Worm (Caenorhabditis elegans) whole organism, L1 larva: ENCODE measurements around the gene wee-1.3.
A peak's percentile ranks its signal among the peaks of the same experiment; 100 is the strongest.

Experiments used
- C16A3.4 ChIP-seq: fragments of 150-350 bp; optimal IDR thresholded peaks from 2 replicates; lab custom pipeline; 2014; ENCODE audit warnings: missing biosample characterization, missing genetic modification characterization
- F16B12.6 ChIP-seq: fragments of 150-350 bp; optimal IDR thresholded peaks from 2 replicates; lab custom pipeline; 2014; ENCODE audit warnings: missing biosample characterization, missing genetic modification characterization
- Y116A8C.19 ChIP-seq: sonication (generic microtip); optimal IDR thresholded peaks from 2 replicates; lab custom pipeline; 2016; ENCODE audit warnings: missing compliant biosample characterization, missing genetic modification characterization, borderline replicate concordance
- aly-2 ChIP-seq: fragments of 150-350 bp; optimal IDR thresholded peaks from 2 replicates; lab custom pipeline; 2014; ENCODE audit warnings: missing biosample characterization, missing genetic modification characterization
- ama-1 ChIP-seq: fragments of 150-350 bp; optimal IDR thresholded peaks from 2 replicates; lab custom pipeline; 2014
- ceh-63 ChIP-seq: fragments of 200-800 bp; sonication (Bioruptor generic); optimal IDR thresholded peaks from 2 replicates; lab custom pipeline; 2018; ENCODE audit warnings: mild to moderate bottlenecking, missing genetic modification characterization, missing compliant biosample characterization
- ceh-8 ChIP-seq: fragments of 200-800 bp; sonication (Bioruptor generic); optimal IDR thresholded peaks from 2 replicates; lab custom pipeline; 2018; ENCODE audit warnings: mild to moderate bottlenecking, missing genetic modification characterization, moderate library complexity, missing compliant biosample characterization
- ceh-90 ChIP-seq: sonication (generic microtip); optimal IDR thresholded peaks from 2 replicates; lab custom pipeline; 2016; ENCODE audit warnings: missing genetic modification characterization, missing compliant biosample characterization
- ces-1 ChIP-seq: fragments of 150-350 bp; optimal IDR thresholded peaks from 2 replicates; lab custom pipeline; 2014; ENCODE audit warnings: missing biosample characterization, missing genetic modification reagents, missing genetic modification characterization
- dpl-1 ChIP-seq, 3 experiments: fragments of 150-350 bp in 2 of 3; sonication (generic microtip) in 1 of 3; optimal IDR thresholded peaks; 2 replicates each; lab custom pipeline; 2014 to 2017; ENCODE audit warnings: missing biosample characterization in 3 of 3, missing genetic modification characterization in 3 of 3, missing genetic modification reagents in 3 of 3
- dsc-1 ChIP-seq: sonication (generic microtip); optimal IDR thresholded peaks from 2 replicates; lab custom pipeline; 2016; ENCODE audit warnings: mild to moderate bottlenecking, missing genetic modification characterization, missing compliant biosample characterization
- efl-1 ChIP-seq, 4 experiments: fragments of 150-350 bp; optimal IDR thresholded peaks in 3 of 4; peaks in 1 of 4; 1 replicate in 1 of 4; 2 replicates in 3 of 4; lab custom pipeline; 2014; ENCODE audit warnings: missing biosample characterization in 2 of 4, missing genetic modification characterization in 2 of 4, missing genetic modification reagents in 2 of 4
- egl-13 ChIP-seq: sonication (generic microtip); optimal IDR thresholded peaks from 2 replicates; lab custom pipeline; 2016; ENCODE audit warnings: missing genotype, missing genetic modification reagents, missing genetic modification characterization, missing compliant biosample characterization
- egl-27 ChIP-seq, 2 experiments: fragments of 150-350 bp in 1 of 2; sonication (generic microtip); optimal IDR thresholded peaks; 3 replicates each; lab custom pipeline; 2017 to 2018; ENCODE audit warnings: missing biosample characterization in 2 of 2, missing genetic modification characterization in 2 of 2, missing genetic modification reagents in 2 of 2
- elt-2 ChIP-seq: sonication (generic microtip); optimal IDR thresholded peaks from 2 replicates; lab custom pipeline; 2016; ENCODE audit warnings: missing genetic modification characterization, mild to moderate bottlenecking, inconsistent platforms, missing compliant biosample characterization, missing genetic modification reagents
- elt-3 ChIP-seq, 6 experiments: fragments of 150-350 bp in 1 of 6; sonication (generic microtip); optimal IDR thresholded peaks; 2 replicates each; lab custom pipeline; 2017 to 2018; ENCODE audit warnings: missing biosample characterization in 6 of 6, missing genetic modification characterization in 6 of 6, inconsistent platforms in 1 of 6
- ets-5 ChIP-seq: fragments of 200-800 bp; sonication (Bioruptor generic); IDR thresholded peaks from 2 replicates; pipeline ENCODE4 v1.3.6; 2022; ENCODE audit warnings: missing genetic modification characterization, missing compliant biosample characterization
- fkh-4 ChIP-seq: sonication (generic microtip); optimal IDR thresholded peaks from 2 replicates; lab custom pipeline; 2016; ENCODE audit warnings: missing compliant biosample characterization, missing genetic modification characterization, borderline replicate concordance
- fos-1 ChIP-seq: fragments of 150-350 bp; optimal IDR thresholded peaks from 2 replicates; lab custom pipeline; 2014; ENCODE audit warnings: missing biosample characterization, missing genetic modification characterization
- grh-1 ChIP-seq: fragments of 200-800 bp; sonication (Bioruptor generic); IDR thresholded peaks from 2 replicates; pipeline ENCODE4 v1.3.6; 2022; ENCODE audit warnings: missing genetic modification reagents, missing genetic modification characterization, missing compliant biosample characterization
- irx-1 ChIP-seq: sonication (generic microtip); optimal IDR thresholded peaks from 2 replicates; lab custom pipeline; 2016; ENCODE audit warnings: missing genetic modification characterization, missing compliant biosample characterization
- isw-1 ChIP-seq: fragments of 200-800 bp; sonication (Bioruptor generic); IDR thresholded peaks from 2 replicates; pipeline ENCODE4 v1.3.6; 2022; ENCODE audit warnings: missing genetic modification characterization, missing compliant biosample characterization
- jun-1 ChIP-seq: fragments of 150-350 bp; optimal IDR thresholded peaks from 2 replicates; lab custom pipeline; 2014; ENCODE audit warnings: missing biosample characterization, missing genetic modification reagents, missing genetic modification characterization
- lin-13 ChIP-seq: fragments of 150-350 bp; optimal IDR thresholded peaks from 2 replicates; lab custom pipeline; 2014; ENCODE audit warnings: missing biosample characterization, missing genetic modification reagents, missing genetic modification characterization
- lin-14 ChIP-seq: fragments of 200-800 bp; sonication (Bioruptor generic); optimal IDR thresholded peaks from 2 replicates; lab custom pipeline; 2018; ENCODE audit warnings: mild to moderate bottlenecking, missing genetic modification characterization, moderate library complexity, missing compliant biosample characterization
- lin-15B ChIP-seq: fragments of 150-350 bp; sonication (generic microtip); optimal IDR thresholded peaks from 3 replicates; lab custom pipeline; 2014; ENCODE audit warnings: missing biosample characterization, missing genetic modification characterization
- lin-35 ChIP-seq, 2 experiments: fragments of 150-350 bp; optimal IDR thresholded peaks; 2 replicates each; lab custom pipeline; 2014; ENCODE audit warnings: missing biosample characterization in 2 of 2, missing genetic modification characterization in 2 of 2, missing genetic modification reagents in 2 of 2
- lin-39 ChIP-seq: fragments of 150-350 bp; optimal IDR thresholded peaks from 2 replicates; lab custom pipeline; 2014; ENCODE audit warnings: missing biosample characterization, missing genetic modification reagents, missing genetic modification characterization
- lir-3 ChIP-seq: sonication (generic microtip); optimal IDR thresholded peaks from 2 replicates; lab custom pipeline; 2016; ENCODE audit warnings: mild to moderate bottlenecking, missing genetic modification characterization, moderate library complexity, missing compliant biosample characterization; ENCODE audit not compliant: poor library complexity
- lsy-2 ChIP-seq, 2 experiments: fragments of 150-350 bp; optimal IDR thresholded peaks; 2 replicates each; lab custom pipeline; 2014; ENCODE audit warnings: missing biosample characterization in 2 of 2, missing genetic modification characterization in 2 of 2
- mef-2 ChIP-seq: fragments of 150-350 bp; optimal IDR thresholded peaks from 2 replicates; lab custom pipeline; 2014; ENCODE audit warnings: missing biosample characterization, missing genetic modification characterization
- mep-1 ChIP-seq: fragments of 150-350 bp; optimal IDR thresholded peaks from 2 replicates; lab custom pipeline; 2014; ENCODE audit warnings: missing biosample characterization, missing genetic modification characterization
- nhr-11 ChIP-seq: fragments of 150-350 bp; optimal IDR thresholded peaks from 2 replicates; lab custom pipeline; 2014; ENCODE audit warnings: missing biosample characterization, missing genetic modification characterization
- nhr-12 ChIP-seq: sonication (generic microtip); optimal IDR thresholded peaks from 2 replicates; lab custom pipeline; 2017; ENCODE audit warnings: missing biosample characterization, missing genetic modification characterization
- nhr-20 ChIP-seq: sonication (generic microtip); optimal IDR thresholded peaks from 2 replicates; lab custom pipeline; 2016; ENCODE audit warnings: mild to moderate bottlenecking, missing genetic modification characterization, missing compliant biosample characterization
- nhr-28 ChIP-seq: fragments of 150-350 bp; optimal IDR thresholded peaks from 2 replicates; lab custom pipeline; 2014; ENCODE audit warnings: missing biosample characterization, missing genetic modification characterization
- nhr-77 ChIP-seq: fragments of 150-350 bp; optimal IDR thresholded peaks from 2 replicates; lab custom pipeline; 2014; ENCODE audit warnings: missing biosample characterization, missing genetic modification characterization
- nhr-84 ChIP-seq: sonication (generic microtip); optimal IDR thresholded peaks from 2 replicates; lab custom pipeline; 2017; ENCODE audit warnings: missing biosample characterization, missing genetic modification characterization
- nhr-85 ChIP-seq: sonication (generic microtip); peaks from one replicate; lab custom pipeline; 2016; ENCODE audit warnings: missing genetic modification characterization, inconsistent platforms, missing compliant biosample characterization
- nhr-90 ChIP-seq: sonication (generic microtip); optimal IDR thresholded peaks from 2 replicates; lab custom pipeline; 2016; ENCODE audit warnings: mild to moderate bottlenecking, missing genetic modification characterization, missing compliant biosample characterization; ENCODE audit not compliant: poor library complexity
- pag-3 ChIP-seq: sonication (generic microtip); optimal IDR thresholded peaks from 2 replicates; lab custom pipeline; 2017; ENCODE audit warnings: missing genetic modification characterization, mild to moderate bottlenecking, missing compliant biosample characterization, antibody characterized with exemption, borderline replicate concordance; ENCODE audit not compliant: insufficient read depth
- pqm-1 ChIP-seq: sonication (generic microtip); optimal IDR thresholded peaks from 3 replicates; lab custom pipeline; 2017; ENCODE audit warnings: missing biosample characterization, missing genetic modification characterization
- rnt-1 ChIP-seq: sonication (generic microtip); optimal IDR thresholded peaks from 2 replicates; lab custom pipeline; 2016; ENCODE audit warnings: mild to moderate bottlenecking, missing genetic modification characterization, moderate library complexity, missing compliant biosample characterization
- skn-1 ChIP-seq: fragments of 150-350 bp; optimal IDR thresholded peaks from 2 replicates; lab custom pipeline; 2014; ENCODE audit warnings: missing biosample characterization, missing genetic modification characterization
- snpc-4 ChIP-seq: fragments of 150-350 bp; optimal IDR thresholded peaks from 2 replicates; lab custom pipeline; 2014; ENCODE audit warnings: missing biosample characterization, missing genetic modification characterization
- snu-23 ChIP-seq: sonication (generic microtip); optimal IDR thresholded peaks from 2 replicates; lab custom pipeline; 2016; ENCODE audit warnings: missing genetic modification characterization, missing compliant biosample characterization
- swsn-7 ChIP-seq: sonication (generic microtip); optimal IDR thresholded peaks from 2 replicates; lab custom pipeline; 2016; ENCODE audit warnings: missing genetic modification characterization, missing compliant biosample characterization
- tbx-2 ChIP-seq: sonication (generic microtip); optimal IDR thresholded peaks from 2 replicates; lab custom pipeline; 2016; ENCODE audit warnings: missing genetic modification characterization, missing compliant biosample characterization
- unc-130 ChIP-seq: fragments of 150-350 bp; optimal IDR thresholded peaks from 2 replicates; lab custom pipeline; 2017; ENCODE audit warnings: missing biosample characterization, missing genetic modification characterization, inconsistent platforms
- xbp-1 ChIP-seq: sonication (generic microtip); optimal IDR thresholded peaks from 2 replicates; lab custom pipeline; 2016; ENCODE audit warnings: missing genetic modification characterization, missing compliant biosample characterization
- ztf-11 ChIP-seq, 2 experiments: sonication (generic microtip); optimal IDR thresholded peaks; 2 replicates each; lab custom pipeline; 2016 to 2017; ENCODE audit warnings: missing genetic modification characterization in 2 of 2, missing biosample characterization in 1 of 2, missing compliant biosample characterization in 1 of 2

Gene wee-1.3

ce11 chrII:9690067-9690632 lies 26.1 kb downstream of the wee-1.3 start (continued):
- TF ChIP-seq rnt-1 (tag; lab: Kevin White, UChicago) (no peak), nhr-84 (tag; lab: Kevin White, UChicago) (no peak), nhr-12 (no peak), elt-2 (no peak)

- TF ChIP-seq efl-1 (optimal IDR thresholded peaks at IDR 0.05; lab: Kevin White, UChicago): peak; percentile 39 to 50
- TF ChIP-seq efl-1 (GFP tag; optimal IDR thresholded peaks at IDR 0.05 in 1 of 2; lab: Kevin White, UChicago): peak; percentile 58 to 74
- no peak for TF ChIP-seq ceh-90 (tag; lab: Kevin White, UChicago)
- TF ChIP-seq lin-35 (GFP tag; optimal IDR thresholded peaks at IDR 0.05; lab: Kevin White, UChicago): peak; percentile 40 to 48
- TF ChIP-seq mep-1 (tag; lab: Kevin White, UChicago): peak; percentile 67
- TF ChIP-seq aly-2 (tag; lab: Kevin White, UChicago): no peak
- no peak for TF ChIP-seq fkh-4 (tag; lab: Kevin White, UChicago)
- TF ChIP-seq lsy-2 (tag; optimal IDR thresholded peaks at IDR 0.05; lab: Kevin White, UChicago): peak; percentile 28 to 51
- TF ChIP-seq skn-1 (tag; lab: Kevin White, UChicago): peak; percentile 30
- no peak for TF ChIP-seq nhr-85 (tag; lab: Kevin White, UChicago)
- no peak for TF ChIP-seq tbx-2 (tag; lab: Kevin White, UChicago)
- peak; percentile 62 for TF ChIP-seq nhr-77 (tag; lab: Kevin White, UChicago)
- TF ChIP-seq elt-3 (tag; optimal IDR thresholded peaks at IDR 0.05; lab: Kevin White, UChicago): no peak
- TF ChIP-seq nhr-90 (tag; lab: Kevin White, UChicago): no peak
- peak; percentile 24 for TF ChIP-seq swsn-7 (tag; lab: Kevin White, UChicago)
- no peak for TF ChIP-seq pqm-1
- peak; percentile 33 to 59 (median 48) for TF ChIP-seq dpl-1 (GFP tag; optimal IDR thresholded peaks at IDR 0.05; lab: Kevin White, UChicago)
- TF ChIP-seq jun-1: no peak
- peak; percentile 7 for TF ChIP-seq lin-15B (tag; lab: Kevin White, UChicago)
- no peak for TF ChIP-seq mef-2 (tag; lab: Kevin White, UChicago)
- no peak for TF ChIP-seq nhr-28
- TF ChIP-seq grh-1: no peak
- no peak for TF ChIP-seq ceh-8
- TF ChIP-seq ets-5: no peak
- no peak for TF ChIP-seq irx-1 (tag; lab: Kevin White, UChicago)
- no peak for TF ChIP-seq isw-1 (GFP tag; lab: Robert Waterston, UW)
- TF ChIP-seq snpc-4 (tag; lab: Kevin White, UChicago): no peak
- TF ChIP-seq lir-3 (tag; lab: Kevin White, UChicago): no peak
- no peak for TF ChIP-seq lin-39 (tag; lab: Kevin White, UChicago)
- TF ChIP-seq fos-1: no peak
- no peak for TF ChIP-seq ztf-11 (tag; optimal IDR thresholded peaks at IDR 0.05; lab: Kevin White, UChicago)
- no peak for TF ChIP-seq pag-3 (tag; lab: Kevin White, UChicago)
- TF ChIP-seq ama-1 (lab: Kevin White, UChicago): no peak
- peak; percentile 44 for TF ChIP-seq snu-23 (GFP tag; lab: Kevin White, UChicago)
- TF ChIP-seq lin-13 (GFP tag; lab: Kevin White, UChicago): no peak
- no peak for TF ChIP-seq ces-1
- TF ChIP-seq egl-27 (tag; optimal IDR thresholded peaks at IDR 0.05; lab: Kevin White, UChicago): no peak
- no peak for TF ChIP-seq unc-130 (tag; lab: Kevin White, UChicago)
- peak; percentile 83 for TF ChIP-seq nhr-20 (tag; lab: Kevin White, UChicago)
- no peak for TF ChIP-seq F16B12.6
- peak; percentile 50 for TF ChIP-seq lin-14 (GFP tag; lab: Kevin White, UChicago)
- no peak for TF ChIP-seq C16A3.4 (tag; lab: Kevin White, UChicago)
- TF ChIP-seq ceh-63: no peak
- TF ChIP-seq dsc-1: no peak
- TF ChIP-seq Y116A8C.19: no peak
- TF ChIP-seq egl-13: no peak
- TF ChIP-seq nhr-11: peak; percentile 3
- TF ChIP-seq xbp-1: peak; percentile 24
Measured at ce11 chrII:9686663-9687193, 29.5 kb downstream of the wee-1.3 start, which contains the start of gene ZK1320.9. ZK1320.9 (minus strand) TSS chrII:9686713.
